Worm (Caenorhabditis elegans) whole organism, midembryonic: Measurements from ENCODE around the gene F54B11.10.

Experiments used
- cog-1 ChIP-seq: sonication (generic microtip); optimal IDR thresholded peaks from 2 replicates; lab custom pipeline; 2016; ENCODE audit warnings: missing genetic modification characterization, missing compliant biosample characterization
- flt-1 ChIP-seq: fragments of 200-800 bp; sonication (Bioruptor generic); IDR thresholded peaks from 2 replicates; pipeline ENCODE4 v1.3.6; 2022; ENCODE audit warnings: missing genetic modification characterization, missing compliant biosample characterization
- med-1 ChIP-seq: sonication (generic microtip); optimal IDR thresholded peaks from 2 replicates; lab custom pipeline; 2017; ENCODE audit warnings: missing genetic modification characterization, mild to moderate bottlenecking, missing compliant biosample characterization, antibody characterized with exemption, missing genetic modification reagents; ENCODE audit not compliant: insufficient read depth
- tab-1 ChIP-seq: fragments of 200-800 bp; sonication (Bioruptor generic); IDR thresholded peaks from 2 replicates; pipeline ENCODE4 v1.3.6; 2022; ENCODE audit warnings: missing genetic modification characterization, missing compliant biosample characterization
- ztf-23 ChIP-seq: fragments of 200-800 bp; sonication (Bioruptor generic); IDR thresholded peaks from 2 replicates; pipeline ENCODE4 v1.3.6; 2022; ENCODE audit warnings: missing genetic modification reagents, missing genetic modification characterization, missing compliant biosample characterization

ce11 chrX:13589735-13590134, 7.8 kb downstream of the F54B11.10 start, which contains the start of gene col-9:
- TF ChIP-seq cog-1 (tag; lab: Kevin White, UChicago) = no peak
- no peak for TF ChIP-seq flt-1 (GFP tag; lab: Robert Waterston, UW)
- TF ChIP-seq tab-1 (GFP tag; lab: Robert Waterston, UW) = no peak
- no peak for TF ChIP-seq ztf-23 (GFP tag; lab: Robert Waterston, UW)
- TF ChIP-seq med-1 (GFP tag; lab: Kevin White, UChicago) = no peak
